Worm (Caenorhabditis elegans): ENCODE data around the gene sdz-20.

- TF ChIP-seq T22C8.4 (GFP tag; IDR thresholded peaks at IDR 0.05) (no peak), flt-1 (GFP tag; IDR thresholded peaks at IDR 0.05) (no peak), tab-1 (GFP tag; IDR thresholded peaks at IDR 0.05) (no peak), klf-2 (GFP tag; conservative IDR thresholded peaks at IDR 0.05) (no peak), ztf-29 (GFP tag; IDR thresholded peaks at IDR 0.05) (no peak), ref-1 (GFP tag; conservative IDR thresholded peaks at IDR 0.05) (no peak), ztf-23 (GFP tag; IDR thresholded peaks at IDR 0.05) (no peak)
These were observed 12.9 kb downstream of the sdz-20 start, which contains the start of gene mtm-6 for ce11 chrIII:13346785-13347184.
